Fruit fly (Drosophila melanogaster): Measurements from ENCODE around the gene Mst36Fa.

Gene Mst36Fa

dm6 chr2L:18693877-18694723, 17.3 kb upstream of the Mst36Fa start (continued):
- TF ChIP-seq CG7963 (GFP tag; IDR thresholded peaks at IDR 0.05; ENCODE audit: partially characterized antibody) (no peak), Atf6 (GFP tag; IDR thresholded peaks at IDR 0.05) (peak; percentile 45; the same call in 1 of the 2 replicates), crol (GFP tag; IDR thresholded peaks at IDR 0.05) (no peak), CG17186 (GFP tag; optimal IDR thresholded peaks at IDR 0.05) (no peak), tx (GFP tag; optimal IDR thresholded peaks at IDR 0.05) (peak; percentile 49), CG10462 (GFP tag; optimal IDR thresholded peaks at IDR 0.05) (no peak), Neu2 (GFP tag; optimal IDR thresholded peaks at IDR 0.05; ENCODE audit: borderline replicate concordance) (no peak), Hr51 (GFP tag; optimal IDR thresholded peaks at IDR 0.05) (peak; percentile 27 to 43), Hand (GFP tag; optimal IDR thresholded peaks at IDR 0.05) (peak; percentile 10), CG9797 (GFP tag; optimal IDR thresholded peaks at IDR 0.05) (no peak), Lhr (GFP tag; optimal IDR thresholded peaks at IDR 0.05) (no peak), CG16779 (GFP tag; IDR thresholded peaks at IDR 0.05) (peak; percentile 70; the same call in 1 of the 2 replicates), CG33213 (GFP tag; optimal IDR thresholded peaks at IDR 0.05) (peak; percentile 44), esg (GFP tag; conservative IDR thresholded peaks at IDR 0.05) (peak; percentile 51), pan (optimal IDR thresholded peaks at IDR 0.05) (no peak), pan (GFP tag; optimal IDR thresholded peaks at IDR 0.05 in 1 of 2, IDR thresholded peaks at IDR 0.05 in 1 of 2) (peak in 1 of 2 experiments; percentile 78), hkb (optimal IDR thresholded peaks at IDR 0.05) (no peak), hkb (GFP tag; IDR thresholded peaks at IDR 0.05) (peak; percentile 67), CG9817 (tag; optimal IDR thresholded peaks at IDR 0.05) (peak; percentile 2), CG7928 (GFP tag; optimal IDR thresholded peaks at IDR 0.05) (no peak), CG15073 (GFP tag; optimal IDR thresholded peaks at IDR 0.05) (peak; percentile 7), Dll (GFP tag; IDR thresholded peaks at IDR 0.05; ENCODE audit: partially characterized antibody) (no peak), gcm2 (GFP tag; optimal IDR thresholded peaks at IDR 0.05) (peak; percentile 37), trem (tag; optimal IDR thresholded peaks at IDR 0.05) (peak; percentile 14), CG12219 (GFP tag; optimal IDR thresholded peaks at IDR 0.05) (peak; percentile 58), org-1 (GFP tag; optimal IDR thresholded peaks at IDR 0.05) (peak; percentile 68), Adf1 (GFP tag; IDR thresholded peaks at IDR 0.05) (no peak; the same call in 1 of the 2 replicates), CG11560 (tag; IDR thresholded peaks at IDR 0.05) (no peak), maf-S (GFP tag; optimal IDR thresholded peaks at IDR 0.05) (peak; percentile 50), CG12236 (GFP tag; optimal IDR thresholded peaks at IDR 0.05) (peak; percentile 35)

dm6 chr2L:18689376-18689775, 12.6 kb upstream of the Mst36Fa start, which contains the start of gene CG10336:
TSS of gene CG10336 (plus strand) at chr2L:18689528.
- no peak for TF ChIP-seq abd-A (tag; optimal IDR thresholded peaks at IDR 0.05)
- no peak for TF ChIP-seq CG3407 (GFP tag; optimal IDR thresholded peaks at IDR 0.05)
- peak; percentile 47 for TF ChIP-seq CG34224 (GFP tag; IDR thresholded peaks at IDR 0.05; ENCODE audit: partially characterized antibody)
- no peak for TF ChIP-seq CG11695 (GFP tag; IDR thresholded peaks at IDR 0.05)
- 0 out of 3 replicates have a peak, but pooled peaks have one; percentile 8 for TF ChIP-seq HLH4C (GFP tag; IDR thresholded peaks at IDR 0.05; ENCODE audit: partially characterized antibody)
- no peak for TF ChIP-seq toy (GFP tag; IDR thresholded peaks at IDR 0.05)
- no peak for TF ChIP-seq cg (GFP tag; optimal IDR thresholded peaks at IDR 0.05)
- no peak for TF ChIP-seq Six4 (GFP tag; optimal IDR thresholded peaks at IDR 0.05)
- TF ChIP-seq GATAe (GFP tag; conservative IDR thresholded peaks at IDR 0.05) = no peak
- TF ChIP-seq CG3995 (GFP tag; optimal IDR thresholded peaks at IDR 0.05) = no peak
- no peak for TF ChIP-seq CG9797 (GFP tag; optimal IDR thresholded peaks at IDR 0.05)
- no peak for TF ChIP-seq CG7839 (tag; optimal IDR thresholded peaks at IDR 0.05)
- TF ChIP-seq Camta (GFP tag; optimal IDR thresholded peaks at IDR 0.05) = no peak
- no peak for TF ChIP-seq CG6683 (GFP tag; optimal IDR thresholded peaks at IDR 0.05)
- TF ChIP-seq CG11696 (GFP tag; IDR thresholded peaks at IDR 0.05) = no peak
- no peak for TF ChIP-seq Trl (optimal IDR thresholded peaks at IDR 0.05)
- peak; percentile 2 for TF ChIP-seq Trl (GFP tag; optimal IDR thresholded peaks at IDR 0.05)
- peak; percentile 57; the same call in 1 of the 3 replicates for TF ChIP-seq zen2 (GFP tag; IDR thresholded peaks at IDR 0.05; ENCODE audit: partially characterized antibody)
- no peak for TF ChIP-seq CG12659 (GFP tag; optimal IDR thresholded peaks at IDR 0.05)
- TF ChIP-seq dati (GFP tag; IDR thresholded peaks at IDR 0.05) = no peak
- TF ChIP-seq sqz (GFP tag; optimal IDR thresholded peaks at IDR 0.05) = peak; percentile 33
- no peak for TF ChIP-seq CG9727 (GFP tag; optimal IDR thresholded peaks at IDR 0.05)

Measured in whole organism, embryonic.